Fruit fly (Drosophila melanogaster) whole organism, wandering third instar larva: Measurements from ENCODE around the gene CG33631.

Source experiments
- Abd-B ChIP-seq: fragments of >200 bp; optimal IDR thresholded peaks from 2 replicates; lab custom pipeline; 2017; ENCODE audit warnings: missing biosample characterization, missing genetic modification characterization
- CG32264 ChIP-seq: fragments of 200-800 bp; sonication (Bioruptor generic); optimal IDR thresholded peaks from 2 replicates; lab custom pipeline; 2016; ENCODE audit warnings: missing biosample characterization, missing genetic modification characterization
- CG9705 ChIP-seq: fragments of 200-800 bp; sonication (Bioruptor generic); optimal IDR thresholded peaks from 2 replicates; lab custom pipeline; 2018; ENCODE audit warnings: missing biosample characterization, mild to moderate bottlenecking, missing genetic modification characterization
- CrebA ChIP-seq: fragments of 200-800 bp; sonication (Bioruptor generic); optimal IDR thresholded peaks from 2 replicates; lab custom pipeline; 2016; ENCODE audit warnings: missing biosample characterization, mild to moderate bottlenecking, missing genetic modification characterization, borderline replicate concordance
- Dfd ChIP-seq: fragments of >200 bp; optimal IDR thresholded peaks from 2 replicates; lab custom pipeline; 2017; ENCODE audit warnings: missing biosample characterization, missing genetic modification characterization
- Dif ChIP-seq: fragments of 200-275, 200-300 bp; sonication (Bioruptor generic); optimal IDR thresholded peaks from 2 replicates; lab custom pipeline; 2018; ENCODE audit warnings: missing biosample characterization, missing genetic modification characterization; ENCODE audit not compliant: partially characterized antibody
- GATAd ChIP-seq: sonication (Bioruptor generic); optimal IDR thresholded peaks from 2 replicates; lab custom pipeline; 2016; ENCODE audit warnings: missing biosample characterization, missing genetic modification characterization
- HLH106 ChIP-seq: fragments of 200-800 bp; optimal IDR thresholded peaks from 3 replicates; lab custom pipeline; 2019; ENCODE audit warnings: missing biosample characterization, mild to moderate bottlenecking, missing genetic modification characterization, moderate library complexity
- Hnf4 ChIP-seq: fragments of 200-800 bp; sonication (Bioruptor generic); optimal IDR thresholded peaks from 2 replicates; lab custom pipeline; 2016; ENCODE audit warnings: missing biosample characterization, mild to moderate bottlenecking, missing genetic modification characterization
- Hr78 ChIP-seq: fragments of >200 bp; optimal IDR thresholded peaks from 2 replicates; lab custom pipeline; 2017; ENCODE audit warnings: missing biosample characterization, missing genetic modification characterization
- Hr83 ChIP-seq: fragments of 200-300 bp; sonication (Bioruptor generic); optimal IDR thresholded peaks from 2 replicates; lab custom pipeline; 2016; ENCODE audit warnings: missing biosample characterization, mild to moderate bottlenecking, missing genetic modification characterization, moderate library complexity; ENCODE audit not compliant: poor library complexity, severe bottlenecking
- Jra ChIP-seq: sonication (Bioruptor generic); optimal IDR thresholded peaks from 2 replicates; lab custom pipeline; 2016; ENCODE audit warnings: missing biosample characterization, missing genetic modification characterization
- Mio ChIP-seq: sonication (Bioruptor generic); optimal IDR thresholded peaks from 2 replicates; lab custom pipeline; 2016; ENCODE audit warnings: missing biosample characterization, missing genetic modification characterization
- Myc ChIP-seq: fragments of >200 bp; optimal IDR thresholded peaks from 2 replicates; lab custom pipeline; 2017
- N ChIP-seq: fragments of >200 bp; optimal IDR thresholded peaks from 2 replicates; lab custom pipeline; 2018; ENCODE audit warnings: missing biosample characterization, missing external identifiers, missing genetic modification characterization
- OdsH ChIP-seq: fragments of 200-800 bp; sonication (Bioruptor generic); optimal IDR thresholded peaks from 2 replicates; lab custom pipeline; 2016; ENCODE audit warnings: missing biosample characterization, mild to moderate bottlenecking, missing genetic modification characterization
- Rel ChIP-seq, 2 experiments: fragments of 200-800 bp; sonication (Bioruptor generic) in 1 of 2; optimal IDR thresholded peaks; 2 replicates in 1 of 2; 3 replicates in 1 of 2; lab custom pipeline; 2016 to 2019; ENCODE audit warnings: mild to moderate bottlenecking in 2 of 2, missing biosample characterization in 2 of 2, missing genetic modification characterization in 2 of 2, moderate library complexity in 1 of 2
- Sp1 ChIP-seq: fragments of 200-800 bp; sonication (Bioruptor generic); optimal IDR thresholded peaks from 3 replicates; lab custom pipeline; 2019; ENCODE audit warnings: missing biosample characterization, mild to moderate bottlenecking, missing genetic modification characterization, moderate library complexity
- Vsx2 ChIP-seq: fragments of 200-300, 225-300 bp; sonication (Bioruptor generic); optimal IDR thresholded peaks from 2 replicates; lab custom pipeline; 2018; ENCODE audit warnings: missing biosample characterization, missing genetic modification characterization; ENCODE audit not compliant: partially characterized antibody
- br ChIP-seq: fragments of 200-800 bp; sonication (Bioruptor generic); optimal IDR thresholded peaks from 2 replicates; lab custom pipeline; 2016; ENCODE audit warnings: missing biosample characterization, missing genetic modification characterization
- brk ChIP-seq: fragments of 200-800 bp; sonication (Bioruptor generic); optimal IDR thresholded peaks from 2 replicates; lab custom pipeline; 2016; ENCODE audit warnings: missing biosample characterization, mild to moderate bottlenecking, missing genetic modification characterization
- dl ChIP-seq, 2 experiments: fragments of 175-275, 200-275 bp in 1 of 2; fragments of 200-275 bp in 1 of 2; sonication (Bioruptor generic); optimal IDR thresholded peaks; lab custom pipeline; 2018; ENCODE audit warnings: mild to moderate bottlenecking in 2 of 2, missing biosample characterization in 2 of 2, missing genetic modification characterization in 2 of 2, moderate library complexity in 2 of 2; ENCODE audit not compliant: partially characterized antibody in 2 of 2, insufficient read depth in 1 of 2
- dmrt93B ChIP-seq: fragments of 200-800 bp; sonication (Bioruptor generic); optimal IDR thresholded peaks from 2 replicates; lab custom pipeline; 2018; ENCODE audit warnings: missing biosample characterization, mild to moderate bottlenecking, missing genetic modification characterization
- dsf ChIP-seq: sonication (Bioruptor generic); optimal IDR thresholded peaks from 2 replicates; lab custom pipeline; 2016; ENCODE audit warnings: missing biosample characterization, missing genetic modification characterization, borderline replicate concordance
- ey ChIP-seq: fragments of 200-800 bp; sonication (Bioruptor generic); optimal IDR thresholded peaks from 2 replicates; lab custom pipeline; 2016; ENCODE audit warnings: missing biosample characterization, missing genetic modification characterization
- foxo ChIP-seq, 2 experiments: fragments of 200-800 bp; sonication (Bioruptor generic); optimal IDR thresholded peaks; 2 replicates in 1 of 2; 3 replicates in 1 of 2; lab custom pipeline; 2016 to 2017; ENCODE audit warnings: missing biosample characterization in 2 of 2, missing genetic modification characterization in 2 of 2
- fru ChIP-seq: fragments of 200-800 bp; sonication (Bioruptor generic); optimal IDR thresholded peaks from 3 replicates; lab custom pipeline; 2016; ENCODE audit warnings: missing biosample characterization, mild to moderate bottlenecking, missing genetic modification characterization
- h ChIP-seq: fragments of 200-800 bp; sonication (Bioruptor generic); optimal IDR thresholded peaks from 3 replicates; lab custom pipeline; 2016; ENCODE audit warnings: missing biosample characterization, mild to moderate bottlenecking, missing genetic modification characterization
- jim ChIP-seq: fragments of 175-275, 200-325 bp; sonication (Bioruptor generic); optimal IDR thresholded peaks from 2 replicates; lab custom pipeline; 2016; ENCODE audit warnings: missing biosample characterization, mild to moderate bottlenecking, missing genetic modification characterization
- lola ChIP-seq: fragments of >200 bp; optimal IDR thresholded peaks from 2 replicates; lab custom pipeline; 2017; ENCODE audit warnings: missing biosample characterization, missing genetic modification characterization
- pan ChIP-seq: fragments of >200 bp; optimal IDR thresholded peaks from 2 replicates; lab custom pipeline; 2017
- psq ChIP-seq: fragments of 200-800 bp; sonication (Bioruptor generic); optimal IDR thresholded peaks from 3 replicates; lab custom pipeline; 2017; ENCODE audit warnings: missing biosample characterization, mild to moderate bottlenecking, missing genetic modification characterization, moderate library complexity
- rgr ChIP-seq: fragments of 200-800 bp; sonication (Bioruptor generic); optimal IDR thresholded peaks from 3 replicates; lab custom pipeline; 2016; ENCODE audit warnings: missing biosample characterization, mild to moderate bottlenecking, missing genetic modification characterization
- sage ChIP-seq: fragments of 200-800 bp; sonication (Bioruptor generic); optimal IDR thresholded peaks from 2 replicates; lab custom pipeline; 2016; ENCODE audit warnings: missing biosample characterization, mild to moderate bottlenecking, missing genetic modification characterization
- sv ChIP-seq: fragments of 200-800 bp; sonication (Bioruptor generic); optimal IDR thresholded peaks from 3 replicates; lab custom pipeline; 2016; ENCODE audit warnings: missing biosample characterization, missing genetic modification characterization
- tai ChIP-seq: sonication (Bioruptor generic); optimal IDR thresholded peaks from 2 replicates; lab custom pipeline; 2016; ENCODE audit warnings: missing biosample characterization, missing genetic modification characterization
- usp ChIP-seq: fragments of >200 bp; optimal IDR thresholded peaks from 2 replicates; lab custom pipeline; 2017; ENCODE audit warnings: missing biosample characterization, missing genetic modification characterization
- woc ChIP-seq: sonication (Bioruptor generic); optimal IDR thresholded peaks from 2 replicates; lab custom pipeline; 2016; ENCODE audit warnings: missing biosample characterization, mild to moderate bottlenecking, missing genetic modification characterization

CG33631 gene

dm6 chr3R:10080699-10081098 lies 16.9 kb downstream of the CG33631 start:
- TF ChIP-seq CrebA (GFP tag; lab: Kevin White, UChicago) = no peak
- peak; percentile 6 for TF ChIP-seq OdsH
- TF ChIP-seq jim (GFP tag; lab: Kevin White, UChicago) = no peak
- peak; percentile 1 for TF ChIP-seq Jra (GFP tag; lab: Kevin White, UChicago)
- TF ChIP-seq pan (lab: Kevin White, UChicago) = no peak
- TF ChIP-seq HLH106 = no peak
- TF ChIP-seq psq = no peak
- TF ChIP-seq Dfd (GFP tag; lab: Kevin White, UChicago) = no peak
- no peak for TF ChIP-seq Vsx2 (GFP tag; lab: Kevin White, UChicago)
- TF ChIP-seq Mio (GFP tag; lab: Kevin White, UChicago) = no peak
- no peak for TF ChIP-seq Sp1 (GFP tag; lab: Kevin White, UChicago)
- peak; percentile 33 for TF ChIP-seq fru
- TF ChIP-seq N (GFP tag; lab: Kevin White, UChicago) = peak; percentile 22
- TF ChIP-seq sv (GFP tag; lab: Kevin White, UChicago) = no peak
- no peak for TF ChIP-seq Hnf4 (GFP tag; lab: Kevin White, UChicago)
- TF ChIP-seq CG32264 (GFP tag; lab: Kevin White, UChicago) = no peak
- no peak for TF ChIP-seq Dif
- no peak for TF ChIP-seq sage (GFP tag; lab: Kevin White, UChicago)
- no peak for TF ChIP-seq Abd-B (GFP tag; lab: Kevin White, UChicago)

- TF ChIP-seq foxo (GFP tag; optimal IDR thresholded peaks at IDR 0.05; lab: Kevin White, UChicago) (peak in 1 of 2 experiments; percentile 28), Mio (GFP tag; lab: Kevin White, UChicago) (no peak), rgr (GFP tag; lab: Kevin White, UChicago) (peak; percentile 22), pan (lab: Kevin White, UChicago) (no peak), woc (GFP tag; lab: Kevin White, UChicago) (peak; percentile 78), CrebA (GFP tag; lab: Kevin White, UChicago) (no peak), ey (GFP tag; lab: Kevin White, UChicago) (peak; percentile 34), Hr83 (GFP tag; lab: Kevin White, UChicago) (no peak), Hnf4 (GFP tag; lab: Kevin White, UChicago) (peak; percentile 42), usp (GFP tag; lab: Kevin White, UChicago) (no peak), CG9705 (GFP tag; lab: Kevin White, UChicago) (no peak), fru (no peak), Hr78 (no peak), CG32264 (GFP tag; lab: Kevin White, UChicago) (no peak), HLH106 (peak; percentile 32), Dif (peak; percentile 25), h (GFP tag; lab: Kevin White, UChicago) (peak; percentile 44)
Measured at dm6 chr3R:10081469-10082111, 17.8 kb downstream of the CG33631 start.

dm6 chr3R:10082549-10083075 lies 18.8 kb downstream of the CG33631 start:
- TF ChIP-seq OdsH (peak; percentile 92), pan (lab: Kevin White, UChicago) (no peak), Vsx2 (GFP tag; lab: Kevin White, UChicago) (no peak), Jra (GFP tag; lab: Kevin White, UChicago) (peak; percentile 57), h (GFP tag; lab: Kevin White, UChicago) (peak; percentile 93), GATAd (GFP tag; lab: Kevin White, UChicago) (no peak), CG32264 (GFP tag; lab: Kevin White, UChicago) (peak; percentile 74), dmrt93B (GFP tag; lab: Kevin White, UChicago) (peak; percentile 78), HLH106 (peak; percentile 91), sage (GFP tag; lab: Kevin White, UChicago) (peak; percentile 68), rgr (GFP tag; lab: Kevin White, UChicago) (peak; percentile 90), brk (GFP tag; lab: Kevin White, UChicago) (peak; percentile 76), foxo (GFP tag; optimal IDR thresholded peaks at IDR 0.05; lab: Kevin White, UChicago) (peak; percentile 38 to 94), woc (GFP tag; lab: Kevin White, UChicago) (peak; percentile 97), Mio (GFP tag; lab: Kevin White, UChicago) (peak; percentile 45), Abd-B (GFP tag; lab: Kevin White, UChicago) (no peak), psq (peak; percentile 84), Hr78 (no peak), N (GFP tag; lab: Kevin White, UChicago) (peak; percentile 16), CrebA (GFP tag; lab: Kevin White, UChicago) (no peak), tai (GFP tag; lab: Kevin White, UChicago) (peak; percentile 73), Dif (peak; percentile 56), sv (GFP tag; lab: Kevin White, UChicago) (no peak), Dfd (GFP tag; lab: Kevin White, UChicago) (no peak), Sp1 (GFP tag; lab: Kevin White, UChicago) (peak; percentile 90), fru (peak; percentile 99), Myc (no peak), dsf (GFP tag; lab: Kevin White, UChicago) (no peak), CG9705 (GFP tag; lab: Kevin White, UChicago) (peak; percentile 78), Hnf4 (GFP tag; lab: Kevin White, UChicago) (peak; percentile 84), jim (GFP tag; lab: Kevin White, UChicago) (no peak), usp (GFP tag; lab: Kevin White, UChicago) (no peak), Hr83 (GFP tag; lab: Kevin White, UChicago) (peak; percentile 39), br (GFP tag; lab: Kevin White, UChicago) (peak; percentile 93), dl (GFP tag; optimal IDR thresholded peaks at IDR 0.05; lab: Kevin White, UChicago; ENCODE audit: insufficient read depth in 1 of 2, partially characterized antibody in 2 of 2) (peak; percentile 8 to 29), Rel (GFP tag; optimal IDR thresholded peaks at IDR 0.05; lab: Kevin White, UChicago) (no peak), Rel (tag; optimal IDR thresholded peaks at IDR 0.05; lab: Kevin White, UChicago) (peak; percentile 50), lola (no peak)
